Worm (Caenorhabditis elegans) whole organism, L3 larva: ENCODE data around the gene W09G12.9.

Experiments used
- jun-1 ChIP-seq: fragments of 150-350 bp; optimal IDR thresholded peaks from 2 replicates; lab custom pipeline; 2014; ENCODE audit warnings: missing biosample characterization, missing genetic modification reagents, missing genetic modification characterization
- nhr-28 ChIP-seq: fragments of 150-350 bp; optimal IDR thresholded peaks from 2 replicates; lab custom pipeline; 2014; ENCODE audit warnings: missing biosample characterization, missing genetic modification characterization
- sea-2 ChIP-seq: fragments of 150-350 bp; sonication (generic microtip); optimal IDR thresholded peaks from 4 replicates; lab custom pipeline; 2014; ENCODE audit warnings: missing biosample characterization, missing genetic modification reagents, missing genetic modification characterization
- unc-62 ChIP-seq: fragments of 150-350 bp; sonication (generic microtip); optimal IDR thresholded peaks from 4 replicates; lab custom pipeline; 2014; ENCODE audit warnings: missing biosample characterization, missing genetic modification reagents, missing genetic modification characterization

DNA sequence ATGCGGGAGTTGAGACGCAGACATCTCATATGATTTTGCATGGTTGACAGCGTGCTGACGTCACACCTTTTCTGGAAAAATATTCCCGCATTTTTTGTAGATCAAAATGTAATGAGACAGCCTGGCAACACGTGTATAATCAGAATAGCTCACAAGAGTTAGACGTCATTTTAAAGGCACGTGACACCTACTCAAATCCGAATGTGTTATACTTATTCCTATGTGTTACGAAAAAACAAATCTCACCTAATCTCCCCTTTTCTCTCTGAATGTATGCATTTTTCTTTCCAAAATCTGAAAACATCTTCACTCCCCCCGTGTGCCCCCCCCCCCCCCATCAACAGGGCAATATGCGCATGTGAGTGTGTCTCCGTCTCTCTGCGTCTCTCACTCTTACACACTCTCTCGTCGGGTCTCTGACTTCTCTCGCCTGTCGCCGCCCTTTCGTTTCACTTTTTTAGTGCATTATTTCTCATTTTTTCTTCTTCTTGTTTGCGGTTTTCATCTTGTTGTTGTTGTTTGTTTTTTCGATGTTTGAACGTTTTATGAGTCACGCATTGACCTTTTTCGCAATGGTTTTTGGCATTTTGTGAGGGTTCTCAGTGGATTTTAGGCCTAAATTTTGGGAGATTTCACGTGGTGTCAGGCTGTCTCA is 48.0 kb upstream of the W09G12.9 start:
- TF ChIP-seq nhr-28 (tag; lab: Kevin White, UChicago): no peak
- no peak for TF ChIP-seq jun-1 (tag; lab: Kevin White, UChicago)
- no peak for TF ChIP-seq unc-62
- TF ChIP-seq sea-2 (GFP tag; lab: Kevin White, UChicago): no peak
